Worm (Caenorhabditis elegans) whole organism, L1 larva: ENCODE measurements around the gene C03H12.1.

ENCODE experiments used
- C04F5.9 ChIP-seq: sonication (generic microtip); optimal IDR thresholded peaks from 2 replicates; lab custom pipeline; 2016; ENCODE audit warnings: missing genetic modification characterization, missing compliant biosample characterization
- C16A3.4 ChIP-seq: fragments of 150-350 bp; optimal IDR thresholded peaks from 2 replicates; lab custom pipeline; 2014; ENCODE audit warnings: missing biosample characterization, missing genetic modification characterization
- C34B4.2 ChIP-seq: sonication (generic microtip); optimal IDR thresholded peaks from 2 replicates; lab custom pipeline; 2017; ENCODE audit warnings: mild to moderate bottlenecking, missing genetic modification characterization, missing compliant biosample characterization
- Y116A8C.19 ChIP-seq: sonication (generic microtip); optimal IDR thresholded peaks from 2 replicates; lab custom pipeline; 2016; ENCODE audit warnings: missing compliant biosample characterization, missing genetic modification characterization, borderline replicate concordance
- aly-2 ChIP-seq: fragments of 150-350 bp; optimal IDR thresholded peaks from 2 replicates; lab custom pipeline; 2014; ENCODE audit warnings: missing biosample characterization, missing genetic modification characterization
- blmp-1 ChIP-seq: fragments of 150-350 bp; optimal IDR thresholded peaks from 2 replicates; lab custom pipeline; 2014; ENCODE audit warnings: missing biosample characterization, missing genetic modification characterization
- ceh-63 ChIP-seq: fragments of 200-800 bp; sonication (Bioruptor generic); optimal IDR thresholded peaks from 2 replicates; lab custom pipeline; 2018; ENCODE audit warnings: mild to moderate bottlenecking, missing genetic modification characterization, missing compliant biosample characterization
- ceh-8 ChIP-seq: fragments of 200-800 bp; sonication (Bioruptor generic); optimal IDR thresholded peaks from 2 replicates; lab custom pipeline; 2018; ENCODE audit warnings: mild to moderate bottlenecking, missing genetic modification characterization, moderate library complexity, missing compliant biosample characterization
- ceh-82 ChIP-seq, 3 experiments: fragments of 150-350 bp in 1 of 3; sonication (generic microtip) in 2 of 3; optimal IDR thresholded peaks; 2 replicates each; lab custom pipeline; 2014 to 2017; ENCODE audit warnings: missing biosample characterization in 3 of 3, missing genetic modification characterization in 3 of 3
- ces-1 ChIP-seq: fragments of 150-350 bp; optimal IDR thresholded peaks from 2 replicates; lab custom pipeline; 2014; ENCODE audit warnings: missing biosample characterization, missing genetic modification reagents, missing genetic modification characterization
- dpl-1 ChIP-seq, 3 experiments: fragments of 150-350 bp in 2 of 3; sonication (generic microtip) in 1 of 3; optimal IDR thresholded peaks; 2 replicates each; lab custom pipeline; 2014 to 2017; ENCODE audit warnings: missing biosample characterization in 3 of 3, missing genetic modification characterization in 3 of 3, missing genetic modification reagents in 3 of 3
- dsc-1 ChIP-seq: sonication (generic microtip); optimal IDR thresholded peaks from 2 replicates; lab custom pipeline; 2016; ENCODE audit warnings: mild to moderate bottlenecking, missing genetic modification characterization, missing compliant biosample characterization
- efl-3 ChIP-seq: fragments of 200-800 bp; sonication (Bioruptor generic); optimal IDR thresholded peaks from 2 replicates; lab custom pipeline; 2018; ENCODE audit warnings: mild to moderate bottlenecking, missing genetic modification characterization, missing compliant biosample characterization
- egl-13 ChIP-seq: sonication (generic microtip); optimal IDR thresholded peaks from 2 replicates; lab custom pipeline; 2016; ENCODE audit warnings: missing genotype, missing genetic modification reagents, missing genetic modification characterization, missing compliant biosample characterization
- elt-2 ChIP-seq: sonication (generic microtip); optimal IDR thresholded peaks from 2 replicates; lab custom pipeline; 2016; ENCODE audit warnings: missing genetic modification characterization, mild to moderate bottlenecking, inconsistent platforms, missing compliant biosample characterization, missing genetic modification reagents
- fkh-10 ChIP-seq: sonication (generic microtip); optimal IDR thresholded peaks from 2 replicates; lab custom pipeline; 2017; ENCODE audit warnings: missing biosample characterization, missing genetic modification reagents, missing genetic modification characterization
- fos-1 ChIP-seq: fragments of 150-350 bp; optimal IDR thresholded peaks from 2 replicates; lab custom pipeline; 2014; ENCODE audit warnings: missing biosample characterization, missing genetic modification characterization
- grh-1 ChIP-seq: fragments of 200-800 bp; sonication (Bioruptor generic); IDR thresholded peaks from 2 replicates; pipeline ENCODE4 v1.3.6; 2022; ENCODE audit warnings: missing genetic modification reagents, missing genetic modification characterization, missing compliant biosample characterization
- hlh-4 ChIP-seq: sonication (generic microtip); optimal IDR thresholded peaks from 2 replicates; lab custom pipeline; 2016; ENCODE audit warnings: mild to moderate bottlenecking, missing genetic modification characterization, missing compliant biosample characterization
- hpl-2 ChIP-seq: fragments of 150-350 bp; optimal IDR thresholded peaks from 2 replicates; lab custom pipeline; 2014; ENCODE audit warnings: missing biosample characterization, missing genetic modification reagents, missing genetic modification characterization
- isw-1 ChIP-seq: fragments of 200-800 bp; sonication (Bioruptor generic); IDR thresholded peaks from 2 replicates; pipeline ENCODE4 v1.3.6; 2022; ENCODE audit warnings: missing genetic modification characterization, missing compliant biosample characterization
- jun-1 ChIP-seq: fragments of 150-350 bp; optimal IDR thresholded peaks from 2 replicates; lab custom pipeline; 2014; ENCODE audit warnings: missing biosample characterization, missing genetic modification reagents, missing genetic modification characterization
- lin-14 ChIP-seq: fragments of 200-800 bp; sonication (Bioruptor generic); optimal IDR thresholded peaks from 2 replicates; lab custom pipeline; 2018; ENCODE audit warnings: mild to moderate bottlenecking, missing genetic modification characterization, moderate library complexity, missing compliant biosample characterization
- lin-15B ChIP-seq: fragments of 150-350 bp; sonication (generic microtip); optimal IDR thresholded peaks from 3 replicates; lab custom pipeline; 2014; ENCODE audit warnings: missing biosample characterization, missing genetic modification characterization
- lin-35 ChIP-seq, 2 experiments: fragments of 150-350 bp; optimal IDR thresholded peaks; 2 replicates each; lab custom pipeline; 2014; ENCODE audit warnings: missing biosample characterization in 2 of 2, missing genetic modification characterization in 2 of 2, missing genetic modification reagents in 2 of 2
- lin-39 ChIP-seq: fragments of 150-350 bp; optimal IDR thresholded peaks from 2 replicates; lab custom pipeline; 2014; ENCODE audit warnings: missing biosample characterization, missing genetic modification reagents, missing genetic modification characterization
- lir-3 ChIP-seq: sonication (generic microtip); optimal IDR thresholded peaks from 2 replicates; lab custom pipeline; 2016; ENCODE audit warnings: mild to moderate bottlenecking, missing genetic modification characterization, moderate library complexity, missing compliant biosample characterization; ENCODE audit not compliant: poor library complexity
- lsy-2 ChIP-seq, 2 experiments: fragments of 150-350 bp; optimal IDR thresholded peaks; 2 replicates each; lab custom pipeline; 2014; ENCODE audit warnings: missing biosample characterization in 2 of 2, missing genetic modification characterization in 2 of 2
- mdl-1 ChIP-seq, 2 experiments: fragments of 150-350 bp; optimal IDR thresholded peaks; 2 replicates each; lab custom pipeline; 2014 to 2017; ENCODE audit warnings: missing biosample characterization in 2 of 2, missing genetic modification characterization in 2 of 2, inconsistent platforms in 1 of 2
- mef-2 ChIP-seq: fragments of 150-350 bp; optimal IDR thresholded peaks from 2 replicates; lab custom pipeline; 2014; ENCODE audit warnings: missing biosample characterization, missing genetic modification characterization
- nhr-11 ChIP-seq: fragments of 150-350 bp; optimal IDR thresholded peaks from 2 replicates; lab custom pipeline; 2014; ENCODE audit warnings: missing biosample characterization, missing genetic modification characterization
- nhr-12 ChIP-seq: sonication (generic microtip); optimal IDR thresholded peaks from 2 replicates; lab custom pipeline; 2017; ENCODE audit warnings: missing biosample characterization, missing genetic modification characterization
- nhr-20 ChIP-seq: sonication (generic microtip); optimal IDR thresholded peaks from 2 replicates; lab custom pipeline; 2016; ENCODE audit warnings: mild to moderate bottlenecking, missing genetic modification characterization, missing compliant biosample characterization
- nhr-47 ChIP-seq: sonication (generic microtip); optimal IDR thresholded peaks from 2 replicates; lab custom pipeline; 2016; ENCODE audit warnings: mild to moderate bottlenecking, missing genetic modification characterization, moderate library complexity, missing compliant biosample characterization
- nhr-71 ChIP-seq: sonication (generic microtip); optimal IDR thresholded peaks from 2 replicates; lab custom pipeline; 2016; ENCODE audit warnings: mild to moderate bottlenecking, missing genetic modification characterization, moderate library complexity, missing compliant biosample characterization
- nhr-76 ChIP-seq: sonication (generic microtip); optimal IDR thresholded peaks from 2 replicates; lab custom pipeline; 2017; ENCODE audit warnings: missing biosample characterization, missing genetic modification characterization
- nhr-77 ChIP-seq: fragments of 150-350 bp; optimal IDR thresholded peaks from 2 replicates; lab custom pipeline; 2014; ENCODE audit warnings: missing biosample characterization, missing genetic modification characterization
- nhr-84 ChIP-seq: sonication (generic microtip); optimal IDR thresholded peaks from 2 replicates; lab custom pipeline; 2017; ENCODE audit warnings: missing biosample characterization, missing genetic modification characterization
- nhr-85 ChIP-seq: sonication (generic microtip); peaks from one replicate; lab custom pipeline; 2016; ENCODE audit warnings: missing genetic modification characterization, inconsistent platforms, missing compliant biosample characterization
- skn-1 ChIP-seq: fragments of 150-350 bp; optimal IDR thresholded peaks from 2 replicates; lab custom pipeline; 2014; ENCODE audit warnings: missing biosample characterization, missing genetic modification characterization
- snpc-4 ChIP-seq: fragments of 150-350 bp; optimal IDR thresholded peaks from 2 replicates; lab custom pipeline; 2014; ENCODE audit warnings: missing biosample characterization, missing genetic modification characterization
- snu-23 ChIP-seq: sonication (generic microtip); optimal IDR thresholded peaks from 2 replicates; lab custom pipeline; 2016; ENCODE audit warnings: missing genetic modification characterization, missing compliant biosample characterization
- sox-4 ChIP-seq: sonication (generic microtip); optimal IDR thresholded peaks from 2 replicates; lab custom pipeline; 2016; ENCODE audit warnings: missing genetic modification characterization, missing compliant biosample characterization
- sptf-1 ChIP-seq: fragments of 150-350 bp; optimal IDR thresholded peaks from 2 replicates; lab custom pipeline; 2014; ENCODE audit warnings: missing biosample characterization, missing genetic modification characterization
- sup-37 ChIP-seq: fragments of 200-800 bp; sonication (Bioruptor generic); optimal IDR thresholded peaks from 2 replicates; lab custom pipeline; 2018; ENCODE audit warnings: mild to moderate bottlenecking, missing genetic modification characterization, missing compliant biosample characterization
- tbx-2 ChIP-seq: sonication (generic microtip); optimal IDR thresholded peaks from 2 replicates; lab custom pipeline; 2016; ENCODE audit warnings: missing genetic modification characterization, missing compliant biosample characterization
- tlp-1 ChIP-seq: fragments of 150-350 bp; optimal IDR thresholded peaks from 2 replicates; lab custom pipeline; 2014; ENCODE audit warnings: missing biosample characterization, missing genetic modification characterization
- unc-30 ChIP-seq: sonication (generic microtip); optimal IDR thresholded peaks from 2 replicates; lab custom pipeline; 2017; ENCODE audit warnings: missing biosample characterization, missing genetic modification characterization
- unc-62 ChIP-seq: fragments of 150-350 bp; optimal IDR thresholded peaks from 2 replicates; lab custom pipeline; 2014; ENCODE audit warnings: missing biosample characterization, missing genetic modification reagents, missing genetic modification characterization
- unc-86 ChIP-seq: sonication (generic microtip); optimal IDR thresholded peaks from 2 replicates; lab custom pipeline; 2016; ENCODE audit warnings: missing genetic modification characterization, missing compliant biosample characterization
- unc-98 ChIP-seq: fragments of 200-800 bp; sonication (Bioruptor generic); IDR thresholded peaks from 2 replicates; pipeline ENCODE4 v1.3.6; 2022; ENCODE audit warnings: missing genetic modification characterization, missing compliant biosample characterization
- zag-1 ChIP-seq: fragments of 150-350 bp; optimal IDR thresholded peaks from 2 replicates; lab custom pipeline; 2014; ENCODE audit warnings: missing biosample characterization, missing genetic modification characterization
- ztf-11 ChIP-seq, 2 experiments: sonication (generic microtip); optimal IDR thresholded peaks; 2 replicates each; lab custom pipeline; 2016 to 2017; ENCODE audit warnings: missing genetic modification characterization in 2 of 2, missing biosample characterization in 1 of 2, missing compliant biosample characterization in 1 of 2
- ztf-4 ChIP-seq: fragments of 150-350 bp; optimal IDR thresholded peaks from 2 replicates; lab custom pipeline; 2014; ENCODE audit warnings: missing biosample characterization, missing genetic modification characterization

C03H12.1 gene

ce11 chrX:15704579-15705110 is 15.4 kb downstream of the C03H12.1 start (continued):
- TF ChIP-seq dpl-1 (GFP tag; optimal IDR thresholded peaks at IDR 0.05; lab: Kevin White, UChicago), result no peak
- no peak for TF ChIP-seq hpl-2 (GFP tag; lab: Kevin White, UChicago)
- no peak for TF ChIP-seq lin-15B
- no peak for TF ChIP-seq nhr-12 (tag; lab: Kevin White, UChicago)
- TF ChIP-seq jun-1 (tag; lab: Kevin White, UChicago), result no peak
- TF ChIP-seq lin-14 (GFP tag; lab: Kevin White, UChicago), result peak; percentile 46
- no peak for TF ChIP-seq lir-3 (tag; lab: Kevin White, UChicago)
- TF ChIP-seq isw-1 (GFP tag; lab: Robert Waterston, UW), result no peak
- TF ChIP-seq aly-2 (tag; lab: Kevin White, UChicago), result no peak
- no peak for TF ChIP-seq snpc-4 (tag; lab: Kevin White, UChicago)
- peak; percentile 13 for TF ChIP-seq tbx-2 (tag; lab: Kevin White, UChicago)
- TF ChIP-seq C34B4.2, result no peak
- TF ChIP-seq ztf-4 (tag; lab: Kevin White, UChicago), result no peak
- TF ChIP-seq nhr-85 (tag; lab: Kevin White, UChicago), result peak; percentile 94
- TF ChIP-seq lin-35 (GFP tag; optimal IDR thresholded peaks at IDR 0.05; lab: Kevin White, UChicago), result peak in 1 of 2 experiments; percentile 33
- no peak for TF ChIP-seq unc-86 (tag; lab: Kevin White, UChicago)
- no peak for TF ChIP-seq ces-1 (GFP tag; lab: Kevin White, UChicago)
- TF ChIP-seq grh-1, result 0 out of 2 replicates have a peak, but pooled peaks have one; percentile 44
- no peak for TF ChIP-seq fkh-10
- TF ChIP-seq nhr-20 (tag; lab: Kevin White, UChicago), result peak; percentile 80
- TF ChIP-seq C16A3.4 (tag; lab: Kevin White, UChicago), result no peak
- TF ChIP-seq skn-1, result no peak
- TF ChIP-seq mdl-1 (tag; optimal IDR thresholded peaks at IDR 0.05; lab: Kevin White, UChicago), result peak in 1 of 2 experiments; percentile 26
- no peak for TF ChIP-seq sup-37
- no peak for TF ChIP-seq dsc-1
- TF ChIP-seq nhr-47 (tag; lab: Kevin White, UChicago), result peak; percentile 19
- TF ChIP-seq elt-2, result peak; percentile 87
- TF ChIP-seq ztf-11 (tag; optimal IDR thresholded peaks at IDR 0.05; lab: Kevin White, UChicago), result no peak
- TF ChIP-seq nhr-77 (tag; lab: Kevin White, UChicago), result no peak
- no peak for TF ChIP-seq egl-13 (tag; lab: Kevin White, UChicago)
- TF ChIP-seq zag-1 (tag; lab: Kevin White, UChicago), result no peak
- no peak for TF ChIP-seq sox-4 (tag; lab: Kevin White, UChicago)
- TF ChIP-seq lin-39 (tag; lab: Kevin White, UChicago), result no peak
- TF ChIP-seq C04F5.9, result no peak
- no peak for TF ChIP-seq ceh-63 (GFP tag; lab: Kevin White, UChicago)
- TF ChIP-seq ceh-82 (tag; optimal IDR thresholded peaks at IDR 0.05; lab: Kevin White, UChicago), result no peak
- TF ChIP-seq nhr-11, result no peak
- TF ChIP-seq nhr-76, result no peak
- no peak for TF ChIP-seq sptf-1 (tag; lab: Kevin White, UChicago)
- no peak for TF ChIP-seq efl-3 (GFP tag; lab: Kevin White, UChicago)
- peak in 1 of 2 experiments; percentile 8 for TF ChIP-seq lsy-2 (tag; optimal IDR thresholded peaks at IDR 0.05; lab: Kevin White, UChicago)
- no peak for TF ChIP-seq unc-62 (GFP tag; lab: Kevin White, UChicago)
- TF ChIP-seq hlh-4 (tag; lab: Kevin White, UChicago), result no peak
- TF ChIP-seq tlp-1 (tag; lab: Kevin White, UChicago), result no peak
- TF ChIP-seq unc-98, result no peak
- TF ChIP-seq ceh-8 (GFP tag; lab: Kevin White, UChicago), result no peak
- TF ChIP-seq nhr-84 (tag; lab: Kevin White, UChicago), result no peak
- TF ChIP-seq Y116A8C.19 (tag; lab: Kevin White, UChicago), result no peak
- no peak for TF ChIP-seq fos-1 (tag; lab: Kevin White, UChicago)
- peak; percentile 10 for TF ChIP-seq blmp-1
- TF ChIP-seq nhr-71 (tag; lab: Kevin White, UChicago), result peak; percentile 78
- no peak for TF ChIP-seq unc-30
- peak; percentile 61 for TF ChIP-seq snu-23 (GFP tag; lab: Kevin White, UChicago)
- TF ChIP-seq mef-2 (tag; lab: Kevin White, UChicago), result no peak
